Fruit fly (Drosophila melanogaster) whole organism, embryonic: ENCODE measurements around the gene Ets97D.

Source experiments
- Atf-2 ChIP-seq: fragments of 200-800 bp; sonication (Bioruptor generic); optimal IDR thresholded peaks from 2 replicates; lab custom pipeline; 2016; ENCODE audit warnings: missing biosample characterization, missing genetic modification characterization
- CG10979 ChIP-seq: fragments of 200-800 bp; sonication (Bioruptor generic); optimal IDR thresholded peaks from 2 replicates; lab custom pipeline; 2018; ENCODE audit warnings: missing biosample characterization, mild to moderate bottlenecking, missing genetic modification characterization, moderate library complexity
- CG12942 ChIP-seq: fragments of 200-800 bp; sonication (Bioruptor generic); optimal IDR thresholded peaks from 3 replicates; lab custom pipeline; 2016; ENCODE audit warnings: missing biosample characterization, missing genetic modification characterization
- CG14860 ChIP-seq: fragments of 200-800 bp; sonication (Bioruptor generic); IDR thresholded peaks from 3 replicates; pipeline ENCODE4 v1.3.6; 2022; ENCODE audit warnings: missing biosample characterization, missing genetic modification characterization; ENCODE audit not compliant: partially characterized antibody
- CG15479 ChIP-seq: fragments of 200-800 bp; sonication (Bioruptor generic); optimal IDR thresholded peaks from 3 replicates; lab custom pipeline; 2019; ENCODE audit warnings: missing biosample characterization, mild to moderate bottlenecking, missing genetic modification characterization, moderate library complexity
- CG1602 ChIP-seq: fragments of 200-800 bp; sonication (Bioruptor generic); optimal IDR thresholded peaks from 3 replicates; lab custom pipeline; 2016; ENCODE audit warnings: missing biosample characterization, missing genetic modification characterization
- CG16863 ChIP-seq: fragments of 200-800 bp; sonication (Bioruptor generic); optimal IDR thresholded peaks from 3 replicates; lab custom pipeline; 2016; ENCODE audit warnings: missing biosample characterization, missing genetic modification characterization
- CG17568 ChIP-seq: fragments of 200-800 bp; sonication (Bioruptor generic); optimal IDR thresholded peaks from 2 replicates; lab custom pipeline; 2018; ENCODE audit warnings: missing biosample characterization, mild to moderate bottlenecking, missing genetic modification characterization, moderate library complexity
- CG17612 ChIP-seq: fragments of 200-800 bp; sonication (Bioruptor generic); IDR thresholded peaks from 2 replicates; pipeline ENCODE4 v1.3.6; 2022; ENCODE audit warnings: missing biosample characterization, missing genetic modification characterization
- CG18011 ChIP-seq: fragments of 200-800 bp; sonication (Bioruptor generic); optimal IDR thresholded peaks from 2 replicates; lab custom pipeline; 2017; ENCODE audit warnings: missing biosample characterization, missing genetic modification characterization, mild to moderate bottlenecking, moderate library complexity, missing genotype
- CG1832 ChIP-seq: fragments of 200-800 bp; sonication (Bioruptor generic); optimal IDR thresholded peaks from 2 replicates; lab custom pipeline; 2017; ENCODE audit warnings: missing biosample characterization, mild to moderate bottlenecking, missing genetic modification characterization, inconsistent platforms
- CG2199 ChIP-seq: fragments of 200-800 bp; sonication (Bioruptor generic); IDR thresholded peaks from 3 replicates; pipeline ENCODE4 v1.3.6; 2022; ENCODE audit warnings: missing biosample characterization, missing genetic modification characterization
- CG30020 ChIP-seq: fragments of 200-800 bp; optimal IDR thresholded peaks from 2 replicates; lab custom pipeline; 2019; ENCODE audit warnings: missing biosample characterization, mild to moderate bottlenecking, missing genetic modification characterization, moderate library complexity
- CG31365 ChIP-seq: fragments of 200-800 bp; sonication (Bioruptor generic); optimal IDR thresholded peaks from 2 replicates; lab custom pipeline; 2018; ENCODE audit warnings: missing biosample characterization, mild to moderate bottlenecking, missing genetic modification characterization
- CG4617 ChIP-seq: fragments of 200-800 bp; sonication (Bioruptor generic); optimal IDR thresholded peaks from 3 replicates; lab custom pipeline; 2016; ENCODE audit warnings: missing biosample characterization, missing genetic modification characterization, borderline replicate concordance
- CG9437 ChIP-seq: fragments of 200-800 bp; sonication (Bioruptor generic); optimal IDR thresholded peaks from 2 replicates; lab custom pipeline; 2018; ENCODE audit warnings: missing biosample characterization, mild to moderate bottlenecking, missing genetic modification characterization
- CG9727 ChIP-seq: fragments of 200-800 bp; sonication (Bioruptor generic); optimal IDR thresholded peaks from 3 replicates; lab custom pipeline; 2017; ENCODE audit warnings: missing biosample characterization, mild to moderate bottlenecking, missing genetic modification characterization
- D ChIP-seq, 2 experiments: fragments of 200-800 bp in 1 of 2; fragments of >200 bp in 1 of 2; sonication (Bioruptor generic) in 1 of 2; optimal IDR thresholded peaks; 2 replicates in 1 of 2; 3 replicates in 1 of 2; lab custom pipeline; 2017; ENCODE audit warnings: mild to moderate bottlenecking in 1 of 2, missing biosample characterization in 1 of 2, missing genetic modification characterization in 1 of 2, missing genetic modification reagents in 1 of 2
- Dll ChIP-seq: fragments of 200-800 bp; sonication (Bioruptor generic); IDR thresholded peaks from 4 replicates; pipeline ENCODE4 v1.3.6; 2022; ENCODE audit warnings: missing biosample characterization, missing genetic modification characterization; ENCODE audit not compliant: partially characterized antibody
- Ets65A ChIP-seq: fragments of 200-800 bp; sonication (Bioruptor generic); peaks from one replicate; lab custom pipeline; 2016; ENCODE audit warnings: missing biosample characterization, missing genetic modification characterization
- Ets97D ChIP-seq: fragments of 200-800 bp; sonication (Bioruptor generic); optimal IDR thresholded peaks from 3 replicates; lab custom pipeline; 2016; ENCODE audit warnings: missing biosample characterization, missing genetic modification characterization
- MTF-1 ChIP-seq: fragments of 200-800 bp; sonication (Bioruptor generic); optimal IDR thresholded peaks from 2 replicates; lab custom pipeline; 2018; ENCODE audit warnings: missing biosample characterization, mild to moderate bottlenecking, missing genetic modification characterization, borderline replicate concordance
- NFAT ChIP-seq: fragments of 200-800 bp; sonication (Bioruptor generic); IDR thresholded peaks from 2 replicates; pipeline ENCODE4 v1.3.6; 2022; ENCODE audit warnings: missing biosample characterization, missing genetic modification characterization
- NK7.1 ChIP-seq: fragments of 200-800 bp; sonication (Bioruptor generic); optimal IDR thresholded peaks from 3 replicates; lab custom pipeline; 2016; ENCODE audit warnings: missing biosample characterization, missing genetic modification characterization
- NfI ChIP-seq: fragments of 200-800 bp; sonication (Bioruptor generic); optimal IDR thresholded peaks from 3 replicates; lab custom pipeline; 2018; ENCODE audit warnings: missing biosample characterization, mild to moderate bottlenecking, missing genetic modification characterization, moderate library complexity
- Optix ChIP-seq: fragments of 200-800 bp; sonication (Bioruptor generic); IDR thresholded peaks from 3 replicates; pipeline ENCODE4 v1.3.6; 2022; ENCODE audit warnings: missing biosample characterization, missing genetic modification characterization
- Rfx ChIP-seq: fragments of 200-800 bp; sonication (Bioruptor generic); IDR thresholded peaks from 2 replicates; pipeline ENCODE4 v1.3.6; 2022; ENCODE audit warnings: missing biosample characterization, missing genetic modification characterization
- Side ChIP-seq: fragments of 200-800 bp; sonication (Bioruptor generic); optimal IDR thresholded peaks from 2 replicates; lab custom pipeline; 2016; ENCODE audit warnings: missing biosample characterization, missing genetic modification characterization
- Ssrp ChIP-seq: fragments of 200-800 bp; sonication (Bioruptor generic); optimal IDR thresholded peaks from 2 replicates; lab custom pipeline; 2018; ENCODE audit warnings: missing biosample characterization, mild to moderate bottlenecking, missing genetic modification characterization, moderate library complexity
- abd-A ChIP-seq: fragments of 200-800 bp; sonication (Bioruptor generic); optimal IDR thresholded peaks from 3 replicates; lab custom pipeline; 2019; ENCODE audit warnings: missing biosample characterization, mild to moderate bottlenecking, missing genetic modification characterization, moderate library complexity
- aop ChIP-seq: fragments of 200-800 bp; sonication (Bioruptor generic); IDR thresholded peaks from 2 replicates; pipeline ENCODE4 v1.3.6; 2022; ENCODE audit warnings: missing biosample characterization, missing genetic modification characterization
- ara ChIP-seq: fragments of 200-800 bp; sonication (Bioruptor generic); IDR thresholded peaks from 2 replicates; pipeline ENCODE4 v1.3.6; 2022; ENCODE audit warnings: missing biosample characterization, missing genetic modification characterization
- cad ChIP-seq: fragments of >200 bp; optimal IDR thresholded peaks from 2 replicates; lab custom pipeline; 2017; ENCODE audit warnings: missing biosample characterization, missing genetic modification characterization
- chm ChIP-seq: fragments of 200-800 bp; sonication (Bioruptor generic); IDR thresholded peaks from 2 replicates; pipeline ENCODE4 v1.3.6; 2022; ENCODE audit warnings: missing biosample characterization, missing genetic modification characterization
- crc ChIP-seq: fragments of 200-800 bp; sonication (Bioruptor generic); optimal IDR thresholded peaks from 2 replicates; lab custom pipeline; 2016; ENCODE audit warnings: missing biosample characterization, missing genetic modification characterization
- dm ChIP-seq: fragments of 200-800 bp; sonication (Bioruptor generic); optimal IDR thresholded peaks from 3 replicates; lab custom pipeline; 2016; ENCODE audit warnings: missing biosample characterization, missing genetic modification characterization
- dysf ChIP-seq: fragments of 200-800 bp; sonication (Bioruptor generic); IDR thresholded peaks from 3 replicates; pipeline ENCODE4 v1.3.6; 2022; ENCODE audit warnings: missing biosample characterization, missing genetic modification characterization
- en ChIP-seq: fragments of 200-800 bp; sonication (Bioruptor generic); optimal IDR thresholded peaks from 2 replicates; lab custom pipeline; 2016; ENCODE audit warnings: missing biosample characterization, missing genetic modification characterization
- fd64A ChIP-seq: fragments of 200-800 bp; sonication (Bioruptor generic); optimal IDR thresholded peaks from 3 replicates; lab custom pipeline; 2018; ENCODE audit warnings: missing biosample characterization, mild to moderate bottlenecking, missing genetic modification characterization
- gem ChIP-seq: fragments of 200-800 bp; sonication (Bioruptor generic); optimal IDR thresholded peaks from 2 replicates; lab custom pipeline; 2019; ENCODE audit warnings: missing biosample characterization, mild to moderate bottlenecking, missing genetic modification characterization, moderate library complexity
- nom ChIP-seq: fragments of 200-800 bp; sonication (Bioruptor generic); optimal IDR thresholded peaks from 2 replicates; lab custom pipeline; 2017; ENCODE audit warnings: missing biosample characterization, missing genetic modification characterization, mild to moderate bottlenecking, moderate library complexity, missing genetic modification reagents
- pb ChIP-seq: fragments of 200-800 bp; sonication (Bioruptor generic); optimal IDR thresholded peaks from 3 replicates; lab custom pipeline; 2016; ENCODE audit warnings: missing biosample characterization, missing genetic modification characterization
- pros ChIP-seq: fragments of 200-800 bp; sonication (Bioruptor generic); optimal IDR thresholded peaks from 3 replicates; lab custom pipeline; 2019; ENCODE audit warnings: missing biosample characterization, mild to moderate bottlenecking, missing genetic modification characterization, moderate library complexity
- sens ChIP-seq: fragments of 200-800 bp; sonication (Bioruptor generic); peaks from one replicate; lab custom pipeline; 2016; ENCODE audit warnings: missing biosample characterization, missing genetic modification characterization
- tll ChIP-seq, 2 experiments: fragments of 200-800 bp in 1 of 2; fragments of >200 bp in 1 of 2; sonication (Bioruptor generic) in 1 of 2; optimal IDR thresholded peaks; 2 replicates each; lab custom pipeline; 2017 to 2019; ENCODE audit warnings: missing biosample characterization in 2 of 2, missing genetic modification characterization in 2 of 2, mild to moderate bottlenecking in 1 of 2, moderate library complexity in 1 of 2
- tup ChIP-seq: fragments of 200-800 bp; sonication (Bioruptor generic); optimal IDR thresholded peaks from 2 replicates; lab custom pipeline; 2016; ENCODE audit warnings: missing biosample characterization, mild to moderate bottlenecking, missing genetic modification characterization, moderate library complexity
- twi ChIP-seq: fragments of 200-800 bp; optimal IDR thresholded peaks from 2 replicates; lab custom pipeline; 2019; ENCODE audit warnings: missing biosample characterization, mild to moderate bottlenecking, missing genetic modification characterization, moderate library complexity
- vvl ChIP-seq: fragments of 200-800 bp; sonication (Bioruptor generic); IDR thresholded peaks from 2 replicates; pipeline ENCODE4 v1.3.6; 2022; ENCODE audit warnings: missing biosample characterization, missing genetic modification characterization
- wdn ChIP-seq: fragments of 200-800 bp; sonication (Bioruptor generic); IDR thresholded peaks from 2 replicates; pipeline ENCODE4 v1.3.6; 2022; ENCODE audit warnings: missing biosample characterization, missing genetic modification characterization

Ets97D gene

dm6 chr3R:26882230-26883014 is 30.3 kb downstream of the Ets97D start (continued):
- TF ChIP-seq nom (GFP tag; lab: Kevin White, UChicago) (no peak), ara (no peak), Optix (GFP tag; lab: Robert Waterston, UW) (no peak), MTF-1 (GFP tag; lab: Kevin White, UChicago) (no peak), CG1602 (GFP tag; lab: Kevin White, UChicago) (no peak), Ets97D (GFP tag; lab: Kevin White, UChicago) (peak; percentile 0), vvl (GFP tag; lab: Robert Waterston, UW) (0 out of 2 replicates have a peak, but pooled peaks have one; percentile 23), NK7.1 (GFP tag; lab: Kevin White, UChicago) (no peak), chm (GFP tag; lab: Robert Waterston, UW) (peak; percentile 64), CG10979 (tag; lab: Kevin White, UChicago) (no peak), CG1832 (GFP tag; lab: Kevin White, UChicago) (peak; percentile 86), CG2199 (GFP tag; lab: Robert Waterston, UW) (peak; percentile 94), abd-A (tag; lab: Kevin White, UChicago) (no peak), NfI (GFP tag; lab: Kevin White, UChicago) (no peak), CG12942 (no peak), tup (GFP tag; lab: Kevin White, UChicago) (no peak), fd64A (GFP tag; lab: Kevin White, UChicago) (no peak), gem (tag; lab: Kevin White, UChicago) (peak; percentile 18), CG9437 (GFP tag; lab: Kevin White, UChicago) (no peak), Side (GFP tag; lab: Kevin White, UChicago) (no peak), Ssrp (peak; percentile 11), Atf-2 (GFP tag; lab: Kevin White, UChicago) (no peak), dm (GFP tag; lab: Kevin White, UChicago) (no peak), wdn (GFP tag; lab: Robert Waterston, UW) (no peak), Rfx (GFP tag; lab: Robert Waterston, UW) (0 out of 2 replicates have a peak, but pooled peaks have one; percentile 12), CG4617 (GFP tag; lab: Kevin White, UChicago) (no peak), CG9727 (GFP tag; lab: Kevin White, UChicago) (no peak), CG15479 (GFP tag; lab: Kevin White, UChicago) (no peak), pb (no peak), pros (GFP tag; lab: Kevin White, UChicago) (peak; percentile 2), CG31365 (no peak), twi (tag; lab: Kevin White, UChicago) (no peak), Dll (GFP tag; lab: Robert Waterston, UW) (no peak), CG17568 (GFP tag; lab: Kevin White, UChicago) (no peak), CG16863 (GFP tag; lab: Kevin White, UChicago) (no peak), NFAT (GFP tag; lab: Robert Waterston, UW) (no peak), CG14860 (GFP tag; lab: Robert Waterston, UW) (no peak), en (GFP tag; lab: Kevin White, UChicago) (no peak), dysf (0 out of 3 replicates have a peak, but pooled peaks have one; percentile 29), sens (GFP tag; lab: Kevin White, UChicago) (peak; percentile 66), D (optimal IDR thresholded peaks at IDR 0.05; lab: Kevin White, UChicago) (no peak), D (GFP tag; optimal IDR thresholded peaks at IDR 0.05; lab: Kevin White, UChicago) (peak; percentile 32), cad (GFP tag; lab: Kevin White, UChicago) (peak; percentile 87), crc (GFP tag; lab: Kevin White, UChicago) (no peak), Ets65A (no peak), CG17612 (GFP tag; lab: Robert Waterston, UW) (no peak), aop (GFP tag; lab: Robert Waterston, UW) (0 out of 2 replicates have a peak, but pooled peaks have one; percentile 25), tll (GFP tag; optimal IDR thresholded peaks at IDR 0.05; lab: Kevin White, UChicago) (peak in 1 of 2 experiments; percentile 62), CG18011 (GFP tag; lab: Kevin White, UChicago) (no peak), CG30020 (no peak)
